Fruit fly (Drosophila melanogaster) Kc167 (cell line): ENCODE measurements around the gene NimB2.

ENCODE experiments used
- Myc ChIP-seq: fragments of >200 bp; optimal IDR thresholded peaks from 2 replicates; lab custom pipeline; 2017; ENCODE audit warnings: missing external identifiers
- Sin3A ChIP-seq: fragments of >200 bp; optimal IDR thresholded peaks from 2 replicates; lab custom pipeline; 2018; ENCODE audit warnings: missing external identifiers
- insv ChIP-seq: fragments of >200 bp; optimal IDR thresholded peaks from 3 replicates; lab custom pipeline; 2018; ENCODE audit warnings: missing external identifiers
- psq ChIP-seq: fragments of >200 bp; optimal IDR thresholded peaks from 2 replicates; lab custom pipeline; 2017; ENCODE audit warnings: missing external identifiers
- ttk ChIP-seq: sonication (Bioruptor generic); optimal IDR thresholded peaks from 2 replicates; lab custom pipeline; 2017; ENCODE audit warnings: missing external identifiers

dm6 chr2L:13928461-13928860 lies 38.4 kb downstream of the NimB2 start:
- no peak for TF ChIP-seq Sin3A
- no peak for TF ChIP-seq ttk
- TF ChIP-seq psq (lab: Kevin White, UChicago): no peak
- no peak for TF ChIP-seq Myc (lab: Kevin White, UChicago)
- no peak for TF ChIP-seq insv
